Fruit fly (Drosophila melanogaster): Measurements from ENCODE around the gene CG7914.
A peak's percentile ranks its signal among the peaks of the same experiment; 100 is the strongest.

dm6 chrX:19174850-19175571 lies 18.2 kb downstream of the CG7914 start, which contains the start of gene CG33939:
- no peak for TF ChIP-seq Ets98B (GFP tag; IDR thresholded peaks at IDR 0.05)
- no peak for TF ChIP-seq fd96Ca (GFP tag; IDR thresholded peaks at IDR 0.05)
- TF ChIP-seq CG14655 (GFP tag; optimal IDR thresholded peaks at IDR 0.05), result no peak
- no peak for TF ChIP-seq CG10348 (GFP tag; IDR thresholded peaks at IDR 0.05)
- TF ChIP-seq Snoo (tag; optimal IDR thresholded peaks at IDR 0.05), result no peak
- peak; percentile 95 for TF ChIP-seq EcR (GFP tag; optimal IDR thresholded peaks at IDR 0.05)
- TF ChIP-seq CG15710 (tag; optimal IDR thresholded peaks at IDR 0.05), result no peak
- no peak for TF ChIP-seq D1 (tag; optimal IDR thresholded peaks at IDR 0.05)
- no peak for TF ChIP-seq Pif1A (GFP tag; optimal IDR thresholded peaks at IDR 0.05)
- no peak for TF ChIP-seq CG12605 (GFP tag; IDR thresholded peaks at IDR 0.05)
